Worm (Caenorhabditis elegans) whole organism, young adult: ENCODE measurements around the gene bra-1.

Source experiments
- B0261.1 ChIP-seq: sonication (generic microtip); optimal IDR thresholded peaks from 2 replicates; lab custom pipeline; 2016; ENCODE audit warnings: mild to moderate bottlenecking, missing genetic modification characterization, moderate library complexity, missing compliant biosample characterization
- C17E4.6 ChIP-seq: fragments of 200-800 bp; sonication (Bioruptor generic); IDR thresholded peaks from 2 replicates; pipeline ENCODE4 v1.3.6; 2022; ENCODE audit warnings: missing genetic modification reagents, missing genetic modification characterization, missing compliant biosample characterization
- F23B12.7 ChIP-seq: sonication (generic microtip); optimal IDR thresholded peaks from 2 replicates; lab custom pipeline; 2017; ENCODE audit warnings: missing genetic modification characterization, mild to moderate bottlenecking, missing compliant biosample characterization, antibody characterized with exemption, moderate library complexity; ENCODE audit not compliant: insufficient read depth
- F37B4.10 ChIP-seq: fragments of 200-800 bp; sonication (Bioruptor generic); IDR thresholded peaks from 2 replicates; pipeline ENCODE4 v1.3.6; 2022; ENCODE audit warnings: missing genetic modification characterization, missing compliant biosample characterization
- F55B11.4 ChIP-seq: sonication (generic microtip); optimal IDR thresholded peaks from 2 replicates; lab custom pipeline; 2016; ENCODE audit warnings: missing compliant biosample characterization, missing genetic modification characterization, borderline replicate concordance; ENCODE audit not compliant: insufficient read depth
- F57A8.1 ChIP-seq: fragments of 200-800 bp; sonication (Bioruptor generic); optimal IDR thresholded peaks from 2 replicates; lab custom pipeline; 2018; ENCODE audit warnings: mild to moderate bottlenecking, missing genetic modification characterization, moderate library complexity, missing compliant biosample characterization
- attf-6 ChIP-seq: fragments of 200-800 bp; sonication (Bioruptor generic); IDR thresholded peaks from 2 replicates; pipeline ENCODE4 v1.3.6; 2022; ENCODE audit warnings: missing genetic modification reagents, missing genetic modification characterization, missing compliant biosample characterization
- ccch-3 ChIP-seq: fragments of 200-800 bp; sonication (Bioruptor generic); optimal IDR thresholded peaks from 2 replicates; lab custom pipeline; 2018; ENCODE audit warnings: mild to moderate bottlenecking, missing genetic modification characterization, missing compliant biosample characterization
- ceh-100 ChIP-seq: fragments of 200-800 bp; sonication (Bioruptor generic); IDR thresholded peaks from 2 replicates; pipeline ENCODE4 v1.3.6; 2022; ENCODE audit warnings: missing genetic modification reagents, missing genetic modification characterization, missing compliant biosample characterization
- dox-1 ChIP-seq: fragments of 200-800 bp; sonication (Bioruptor generic); IDR thresholded peaks from 2 replicates; pipeline ENCODE4 v1.3.6; 2022; ENCODE audit warnings: missing genetic modification reagents, missing genetic modification characterization, missing compliant biosample characterization
- dpff-1 ChIP-seq: sonication (generic microtip); optimal IDR thresholded peaks from 2 replicates; lab custom pipeline; 2017; ENCODE audit warnings: mild to moderate bottlenecking, missing genetic modification characterization, missing compliant biosample characterization
- dpl-1 ChIP-seq: fragments of 150-350 bp; optimal IDR thresholded peaks from 2 replicates; lab custom pipeline; 2014; ENCODE audit warnings: missing biosample characterization, missing genetic modification reagents, missing genetic modification characterization
- hmg-1.2 ChIP-seq: fragments of 200-800 bp; sonication (Bioruptor generic); IDR thresholded peaks from 2 replicates; pipeline ENCODE4 v1.3.6; 2022; ENCODE audit warnings: missing genetic modification reagents, missing genetic modification characterization, missing compliant biosample characterization
- lag-1 ChIP-seq: fragments of 200-800 bp; sonication (Bioruptor generic); IDR thresholded peaks from 2 replicates; pipeline ENCODE4 v1.3.6; 2022; ENCODE audit warnings: missing genetic modification reagents, missing genetic modification characterization, missing compliant biosample characterization
- let-526 ChIP-seq: fragments of 200-800 bp; sonication (Bioruptor generic); IDR thresholded peaks from 2 replicates; pipeline ENCODE4 v1.3.6; 2022; ENCODE audit warnings: missing genetic modification reagents, missing genetic modification characterization, missing compliant biosample characterization
- lin-26 ChIP-seq: fragments of 200-800 bp; sonication (Bioruptor generic); IDR thresholded peaks from 2 replicates; pipeline ENCODE4 v1.3.6; 2022; ENCODE audit warnings: missing genetic modification reagents, missing genetic modification characterization, missing compliant biosample characterization
- lin-40 ChIP-seq: sonication (generic microtip); optimal IDR thresholded peaks from 2 replicates; lab custom pipeline; 2016; ENCODE audit warnings: missing genetic modification characterization, mild to moderate bottlenecking, missing compliant biosample characterization, missing genotype, missing genetic modification reagents
- lsl-1 ChIP-seq: fragments of 200-800 bp; sonication (Bioruptor generic); optimal IDR thresholded peaks from 2 replicates; lab custom pipeline; 2018; ENCODE audit warnings: mild to moderate bottlenecking, missing genetic modification characterization, moderate library complexity, missing compliant biosample characterization
- madf-3 ChIP-seq: fragments of 200-800 bp; sonication (Bioruptor generic); IDR thresholded peaks from 2 replicates; pipeline ENCODE4 v1.3.6; 2022; ENCODE audit warnings: missing genetic modification reagents, missing genetic modification characterization, missing compliant biosample characterization
- madf-8 ChIP-seq: fragments of 200-800 bp; sonication (Bioruptor generic); conservative IDR thresholded peaks from 2 replicates; pipeline ENCODE4 v1.3.6; 2022; ENCODE audit warnings: missing genetic modification reagents, missing genetic modification characterization, missing compliant biosample characterization
- mes-4 ChIP-seq: sonication (generic microtip); optimal IDR thresholded peaks from 2 replicates; lab custom pipeline; 2016; ENCODE audit warnings: missing genotype, missing genetic modification characterization, missing compliant biosample characterization
- nfya-1 ChIP-seq: sonication (generic microtip); optimal IDR thresholded peaks from 2 replicates; lab custom pipeline; 2017; ENCODE audit warnings: antibody characterized with exemption, missing compliant biosample characterization, missing genetic modification characterization, borderline replicate concordance; ENCODE audit not compliant: insufficient read depth
- nfya-2 ChIP-seq: fragments of 200-800 bp; sonication (Bioruptor generic); IDR thresholded peaks from 2 replicates; pipeline ENCODE4 v1.3.6; 2022; ENCODE audit warnings: missing genetic modification reagents, missing genetic modification characterization, missing compliant biosample characterization
- nhr-179 ChIP-seq: sonication (generic microtip); optimal IDR thresholded peaks from 2 replicates; lab custom pipeline; 2016; ENCODE audit warnings: mild to moderate bottlenecking, missing genetic modification characterization, missing compliant biosample characterization
- nhr-27 ChIP-seq: fragments of 200-800 bp; sonication (Bioruptor generic); optimal IDR thresholded peaks from 2 replicates; lab custom pipeline; 2018; ENCODE audit warnings: mild to moderate bottlenecking, missing genetic modification characterization, moderate library complexity, missing compliant biosample characterization
- nhr-90 ChIP-seq: sonication (generic microtip); optimal IDR thresholded peaks from 2 replicates; lab custom pipeline; 2016; ENCODE audit warnings: missing genotype, mild to moderate bottlenecking, missing genetic modification characterization, missing compliant biosample characterization
- pha-4 ChIP-seq: fragments of 150-350 bp; sonication (generic microtip); optimal IDR thresholded peaks from 2 replicates; lab custom pipeline; 2014; ENCODE audit warnings: missing biosample characterization, missing genetic modification reagents, missing genetic modification characterization
- rpc-1 ChIP-seq, 2 experiments: fragments of 150-350 bp in 1 of 2; sonication (generic microtip) in 1 of 2; optimal IDR thresholded peaks; 2 replicates each; lab custom pipeline; 2014 to 2018; ENCODE audit warnings: missing biosample characterization in 1 of 2, missing genetic modification characterization in 1 of 2, missing genetic modification reagents in 1 of 2, missing genotype in 1 of 2
- sdz-38 ChIP-seq: sonication (generic microtip); optimal IDR thresholded peaks from 2 replicates; lab custom pipeline; 2016; ENCODE audit warnings: missing genotype, missing genetic modification characterization, missing compliant biosample characterization
- sea-2 ChIP-seq: fragments of 200-800 bp; sonication (Bioruptor generic); IDR thresholded peaks from 2 replicates; pipeline ENCODE4 v1.3.6; 2022; ENCODE audit warnings: missing genetic modification characterization, missing compliant biosample characterization
- snpc-1.3 ChIP-seq: sonication (generic microtip); optimal IDR thresholded peaks from 2 replicates; lab custom pipeline; 2017; ENCODE audit warnings: missing genetic modification characterization, mild to moderate bottlenecking, missing compliant biosample characterization, antibody characterized with exemption, moderate library complexity, missing genotype, missing genetic modification reagents; ENCODE audit not compliant: insufficient read depth
- snpc-4 ChIP-seq, 5 experiments: fragments of 150-350 bp in 1 of 5; sonication (generic microtip) in 4 of 5; optimal IDR thresholded peaks; 2 replicates each; lab custom pipeline; 2014 to 2018; ENCODE audit warnings: missing genetic modification characterization in 5 of 5, missing biosample characterization in 3 of 5, antibody characterized with exemption in 2 of 5, mild to moderate bottlenecking in 2 of 5, missing compliant biosample characterization in 2 of 5, missing genotype in 2 of 5, moderate library complexity in 2 of 5, missing genetic modification reagents in 1 of 5
- somi-1 ChIP-seq: fragments of 200-800 bp; sonication (Bioruptor generic); optimal IDR thresholded peaks from 2 replicates; lab custom pipeline; 2018; ENCODE audit warnings: mild to moderate bottlenecking, missing genetic modification characterization, missing compliant biosample characterization
- sptf-2 ChIP-seq: fragments of 200-800 bp; sonication (Bioruptor generic); optimal IDR thresholded peaks from 2 replicates; lab custom pipeline; 2018; ENCODE audit warnings: mild to moderate bottlenecking, missing genetic modification characterization, missing compliant biosample characterization

bra-1 gene

ce11 chrX:13633032-13633431, 34.8 kb downstream of the bra-1 start:
- TF ChIP-seq dpff-1 (no peak), nfya-2 (GFP tag; lab: Robert Waterston, UW) (no peak), madf-8 (no peak), hmg-1.2 (peak; percentile 13; the same call in 1 of the 2 replicates), snpc-4 (GFP tag; optimal IDR thresholded peaks at IDR 0.05; lab: Kevin White, UChicago) (no peak), snpc-4 (tag; optimal IDR thresholded peaks at IDR 0.05; lab: Kevin White, UChicago) (peak in 2 of 4 experiments; percentile 82 to 88), snpc-1.3 (no peak), sea-2 (GFP tag; lab: Robert Waterston, UW) (no peak)

DNA sequence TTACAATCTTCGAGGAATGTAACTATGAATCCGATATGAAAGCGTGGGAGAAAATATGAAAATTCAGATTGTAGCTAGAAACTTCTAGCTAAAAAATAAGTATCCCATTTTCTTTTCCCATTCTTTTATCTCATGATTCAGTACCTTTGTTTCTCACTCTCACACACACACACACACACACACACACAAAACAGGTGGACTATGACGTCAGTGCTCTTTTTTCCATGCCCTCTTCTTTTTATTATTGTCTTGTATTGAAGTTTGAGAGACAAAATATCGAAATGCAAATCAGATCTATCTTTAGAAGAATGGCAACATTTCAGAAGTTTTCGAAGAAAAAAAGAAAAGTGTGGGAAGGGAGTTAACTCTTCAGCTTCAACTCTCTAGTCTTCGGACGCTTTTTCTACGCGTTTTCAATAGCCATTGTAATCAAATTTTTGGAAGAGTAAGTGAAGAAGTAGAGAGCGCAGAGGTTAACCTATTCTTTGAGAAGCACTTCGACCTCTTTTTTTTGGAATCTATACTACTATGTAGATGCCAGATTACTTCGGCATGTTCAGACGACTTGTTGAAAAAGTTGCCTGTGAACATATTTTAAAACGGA, 35.7 kb downstream of the bra-1 start:
- TF ChIP-seq let-526 = no peak
- no peak for TF ChIP-seq sptf-2 (GFP tag; lab: Kevin White, UChicago)
- TF ChIP-seq ccch-3 (GFP tag; lab: Kevin White, UChicago) = no peak
- TF ChIP-seq F57A8.1 (GFP tag; lab: Kevin White, UChicago) = no peak
- no peak for TF ChIP-seq nhr-179
- no peak for TF ChIP-seq lin-40 (tag; lab: Kevin White, UChicago)
- TF ChIP-seq nhr-90 = no peak
- TF ChIP-seq lsl-1 (GFP tag; lab: Kevin White, UChicago) = no peak
- TF ChIP-seq C17E4.6 (GFP tag; lab: Robert Waterston, UW) = no peak
- TF ChIP-seq nfya-2 (GFP tag; lab: Robert Waterston, UW) = no peak
- TF ChIP-seq sdz-38 = no peak
- TF ChIP-seq dox-1 (GFP tag; lab: Robert Waterston, UW) = no peak
- TF ChIP-seq F37B4.10 (GFP tag; lab: Robert Waterston, UW) = no peak
- TF ChIP-seq nfya-1 (tag; lab: Kevin White, UChicago) = no peak
- TF ChIP-seq attf-6 (GFP tag; lab: Robert Waterston, UW) = no peak
- no peak for TF ChIP-seq dpl-1 (GFP tag; lab: Kevin White, UChicago)

DNA sequence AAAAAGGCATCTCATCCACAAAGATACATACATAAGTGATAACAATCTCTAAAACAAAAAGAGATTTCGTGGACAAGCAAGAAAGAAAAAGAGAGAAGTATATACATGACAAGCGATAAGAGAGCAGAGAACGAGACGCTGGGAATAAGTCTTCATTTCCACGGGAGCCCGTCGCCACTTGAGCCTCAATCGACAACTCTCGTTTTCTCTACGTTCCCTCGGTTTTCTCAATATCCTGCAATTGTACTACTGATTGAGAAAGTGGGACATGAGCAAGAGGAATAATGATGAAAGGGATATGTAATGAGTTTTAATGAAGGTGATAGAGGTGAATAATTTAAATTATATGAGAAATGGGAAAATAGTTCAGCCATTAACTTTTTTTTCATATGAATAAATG, 39.3 kb downstream of the bra-1 start:
- no peak for TF ChIP-seq F55B11.4
- no peak for TF ChIP-seq rpc-1 (optimal IDR thresholded peaks at IDR 0.05; lab: Kevin White, UChicago)
- TF ChIP-seq rpc-1 (tag; optimal IDR thresholded peaks at IDR 0.05; lab: Kevin White, UChicago) = no peak
- no peak for TF ChIP-seq pha-4 (tag; lab: Kevin White, UChicago)
- TF ChIP-seq sea-2 (GFP tag; lab: Robert Waterston, UW) = no peak
- no peak for TF ChIP-seq ceh-100 (GFP tag; lab: Robert Waterston, UW)
- TF ChIP-seq F23B12.7 (tag; lab: Kevin White, UChicago) = no peak
- TF ChIP-seq dpff-1 = no peak
- no peak for TF ChIP-seq lin-26 (GFP tag; lab: Robert Waterston, UW)
- no peak for TF ChIP-seq nhr-27 (tag; lab: Kevin White, UChicago)
- TF ChIP-seq nhr-179 = no peak
- TF ChIP-seq mes-4 = no peak
- no peak for TF ChIP-seq madf-8
- no peak for TF ChIP-seq B0261.1
- TF ChIP-seq somi-1 (GFP tag; lab: Kevin White, UChicago) = no peak

- TF ChIP-seq madf-3 (0 out of 2 replicates have a peak, but pooled peaks have one; percentile 40), lag-1 (GFP tag; lab: Robert Waterston, UW) (no peak)
Observed at ce11 chrX:13638351-13638958, 40.2 kb downstream of the bra-1 start.
